Fruit fly (Drosophila melanogaster): ENCODE measurements around the gene CG9961.
A peak's percentile ranks its signal among the peaks of the same experiment; 100 is the strongest.

Gene CG9961

dm6 chr2L:2744852-2745251 is at the start of gene CG9961, which contains the start of gene Cwc25:
CG9961 (minus strand) TSS chr2L:2744934.
Cwc25 (plus strand) TSS chr2L:2745098.
- no peak for TF ChIP-seq noc (tag; optimal IDR thresholded peaks at IDR 0.05)

DNA sequence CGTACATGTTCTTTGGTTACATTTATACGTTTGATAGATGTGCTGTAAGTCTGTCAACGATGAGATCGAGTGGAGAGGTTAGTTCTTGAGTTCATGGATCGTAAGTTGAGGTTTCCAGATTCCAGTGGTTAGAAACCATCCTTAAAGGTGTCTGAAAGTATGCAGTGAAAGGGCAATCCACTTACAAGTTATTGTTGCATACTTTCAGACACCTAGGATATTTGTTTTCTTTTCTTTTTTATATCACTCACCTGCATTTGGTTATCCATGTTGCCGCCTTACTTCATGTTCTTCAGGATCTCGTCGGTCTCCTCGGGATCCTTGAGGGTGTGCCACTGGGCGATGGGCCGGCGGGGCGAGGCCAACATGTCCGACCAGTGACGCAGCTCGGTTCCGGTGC is 38.1 kb upstream of the CG9961 start:
- no peak for TF ChIP-seq noc (tag; optimal IDR thresholded peaks at IDR 0.05)

dm6 chr2L:2771676-2772075 is 26.9 kb upstream of the CG9961 start, which contains the start of gene CG15399:
CG15399 (minus strand) TSS chr2L:2771776.
- no peak for TF ChIP-seq noc (tag; optimal IDR thresholded peaks at IDR 0.05)

dm6 chr2L:2769476-2770185 is 24.9 kb upstream of the CG9961 start, which contains the start of the genes colt and HINT1:
colt (minus strand) TSS chr2L:2770069.
HINT1 (plus strand) TSS chr2L:2770135.
- peak; percentile 35 for TF ChIP-seq noc (tag; optimal IDR thresholded peaks at IDR 0.05)

- TF ChIP-seq noc (tag; optimal IDR thresholded peaks at IDR 0.05): peak; percentile 22
These were observed 22.9 kb upstream of the CG9961 start, which contains the start of the genes Taf10b and Taf10 for dm6 chr2L:2767627-2768026. Taf10b (minus strand) TSS chr2L:2767845. Taf10 (plus strand) TSS chr2L:2767890.

dm6 chr2L:2765659-2766373 is 21.1 kb upstream of the CG9961 start, which contains the start of the genes Snx21 and aph-1:
Snx21 (minus strand) TSS chr2L:2765665.
aph-1 (plus strand) TSS chr2L:2766233.
- peak; percentile 94 for TF ChIP-seq noc (tag; optimal IDR thresholded peaks at IDR 0.05)

dm6 chr2L:2760288-2760687 is 15.6 kb upstream of the CG9961 start:
- TF ChIP-seq noc (tag; optimal IDR thresholded peaks at IDR 0.05): no peak

DNA sequence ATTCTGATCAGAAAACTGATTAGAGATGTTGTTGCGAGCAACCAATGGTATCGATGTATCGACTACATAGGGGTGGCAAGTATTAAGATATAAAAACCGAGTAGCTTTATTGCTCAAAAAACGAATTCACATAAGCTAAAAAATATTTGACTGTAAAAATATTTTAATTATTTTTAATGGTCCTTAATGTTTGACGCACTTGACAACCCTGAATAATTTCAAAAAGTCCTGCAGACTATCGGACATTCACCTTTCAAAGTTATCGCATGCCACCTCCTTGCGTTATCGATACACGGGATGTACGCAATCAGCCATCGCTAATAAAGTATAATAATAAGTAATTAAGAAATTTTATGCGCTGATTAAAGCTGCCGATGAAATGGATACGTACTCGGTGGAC is 14.9 kb upstream of the CG9961 start, which contains the start of the genes HemK2, Snapin and Tnpo-SR:
Gene HemK2 (minus strand): TSS at position 24 of the 400 bp plus-strand sequence.
Gene Snapin (minus strand): TSS at position 24 of the 400 bp plus-strand sequence.
Gene Tnpo-SR (plus strand): TSS at position 271 of the 400 bp plus-strand sequence.
- peak; percentile 91 for TF ChIP-seq noc (tag; optimal IDR thresholded peaks at IDR 0.05)

dm6 chr2L:2757930-2758556 is 13.3 kb upstream of the CG9961 start:
- TF ChIP-seq noc (tag; optimal IDR thresholded peaks at IDR 0.05): no peak

- no peak for TF ChIP-seq noc (tag; optimal IDR thresholded peaks at IDR 0.05)
These were observed 10.6 kb upstream of the CG9961 start for dm6 chr2L:2755323-2755695.

DNA sequence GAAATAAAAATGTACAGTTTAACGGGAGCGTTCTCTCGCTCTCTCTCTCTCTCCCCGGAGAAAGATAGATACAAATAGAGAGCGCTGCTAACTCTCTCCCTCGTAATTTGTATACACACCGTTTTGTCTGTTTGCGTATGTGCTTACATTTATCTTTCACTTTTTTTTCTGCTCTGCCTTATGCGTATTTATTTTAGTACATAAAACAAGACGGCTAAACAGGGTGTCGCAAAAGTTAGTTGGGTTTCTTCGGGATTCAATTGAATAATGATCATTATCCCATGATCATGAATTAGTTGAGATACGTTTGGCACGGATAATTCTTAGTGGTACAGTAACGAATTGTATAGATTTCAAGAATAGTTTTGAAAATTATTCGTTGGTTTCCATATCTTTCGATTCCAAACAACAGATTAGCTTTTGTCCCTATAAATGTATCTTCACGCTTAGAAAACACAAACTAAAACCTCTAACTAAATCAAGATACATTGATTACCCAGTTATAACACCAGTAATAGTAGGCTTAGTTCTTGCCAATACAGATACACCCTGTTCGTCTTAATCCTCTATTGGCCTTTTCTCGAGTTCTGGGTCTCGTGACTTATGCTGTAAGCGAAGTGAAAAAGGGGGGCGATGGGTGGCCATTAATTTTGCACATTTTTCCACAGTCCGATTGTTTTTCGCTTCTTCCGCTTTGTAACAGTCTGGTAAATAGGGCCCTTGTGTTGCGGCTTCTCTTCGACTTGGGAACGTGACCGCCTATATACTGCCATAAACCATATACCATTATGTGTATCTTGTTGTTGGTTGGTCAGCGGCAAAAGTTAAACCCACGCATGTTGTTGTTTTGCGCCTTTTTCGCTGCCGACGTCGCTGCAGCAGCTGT is 9.9 kb upstream of the CG9961 start:
- TF ChIP-seq noc (tag; optimal IDR thresholded peaks at IDR 0.05): peak; percentile 88

dm6 chr2L:2753789-2754436 is 9.2 kb upstream of the CG9961 start:
- no peak for TF ChIP-seq noc (tag; optimal IDR thresholded peaks at IDR 0.05)

dm6 chr2L:2752460-2753411 is 8.0 kb upstream of the CG9961 start, which contains the start of gene Pgk:
Pgk (minus strand) TSS chr2L:2753068.
- TF ChIP-seq noc (tag; optimal IDR thresholded peaks at IDR 0.05): peak; percentile 65
